Worm (Caenorhabditis elegans): ENCODE data around the gene nhr-140.

ce11 chrV:6949770-6950169 is 39.7 kb downstream of the nhr-140 start, which contains the start of gene Y57E12B.11:
- TF ChIP-seq mdl-1 (tag; optimal IDR thresholded peaks at IDR 0.05) (no peak), ama-1 (optimal IDR thresholded peaks at IDR 0.05) (no peak), nhr-6 (tag; optimal IDR thresholded peaks at IDR 0.05) (no peak)
